Worm (Caenorhabditis elegans): ENCODE measurements around the gene C33H5.1.

Gene C33H5.1

ce11 chrIV:7790801-7791588 is 17.7 kb upstream of the C33H5.1 start, which contains the start of gene rsp-6 (continued):
- TF ChIP-seq Y95B8A.8 (GFP tag; IDR thresholded peaks at IDR 0.05) (no peak), hsf-1 (GFP tag; IDR thresholded peaks at IDR 0.05) (peak; percentile 67; the same call in 1 of the 2 replicates), ztf-28 (GFP tag; IDR thresholded peaks at IDR 0.05) (0 out of 2 replicates have a peak, but pooled peaks have one; percentile 8), ztf-6 (GFP tag; IDR thresholded peaks at IDR 0.05) (no peak), atf-7 (tag; optimal IDR thresholded peaks at IDR 0.05) (no peak), lin-26 (GFP tag; IDR thresholded peaks at IDR 0.05) (peak; percentile 77), cebp-2 (GFP tag; IDR thresholded peaks at IDR 0.05) (no peak), rcor-1 (GFP tag; IDR thresholded peaks at IDR 0.05) (peak; percentile 62), him-1 (tag; optimal IDR thresholded peaks at IDR 0.05) (peak; percentile 43), F22D6.2 (tag; optimal IDR thresholded peaks at IDR 0.05) (no peak)

ce11 chrIV:7791821-7792446 is 16.8 kb upstream of the C33H5.1 start, which contains the start of gene C33H5.13:
Gene C33H5.13, minus strand, starts transcription at chrIV:7792263.
- TF ChIP-seq F37B4.10 (GFP tag; IDR thresholded peaks at IDR 0.05) (no peak), ZK185.1 (tag; optimal IDR thresholded peaks at IDR 0.05; ENCODE audit: poor library complexity, severe bottlenecking) (peak; percentile 12), snpc-1.3 (tag; optimal IDR thresholded peaks at IDR 0.05; ENCODE audit: insufficient read depth) (no peak), nhr-80 (tag; optimal IDR thresholded peaks at IDR 0.05) (peak; percentile 66), cebp-1 (GFP tag; IDR thresholded peaks at IDR 0.05) (no peak), cebp-1 (tag; optimal IDR thresholded peaks at IDR 0.05) (peak; percentile 28), sea-2 (GFP tag; IDR thresholded peaks at IDR 0.05) (no peak), madf-10 (tag; optimal IDR thresholded peaks at IDR 0.05) (no peak), Y53G8AR.9 (GFP tag; conservative IDR thresholded peaks at IDR 0.05) (0 out of 2 replicates have a peak, but pooled peaks have one; percentile 60)

ce11 chrIV:7794709-7795108 is 14.0 kb upstream of the C33H5.1 start, which contains the start of gene ntp-1:
Gene ntp-1, minus strand, starts transcription at chrIV:7794809.
- TF ChIP-seq mcd-1 (GFP tag; IDR thresholded peaks at IDR 0.05) (no peak), ceh-58 (GFP tag; IDR thresholded peaks at IDR 0.05) (no peak), rec-8 (tag; optimal IDR thresholded peaks at IDR 0.05) (no peak), zfh-2 (GFP tag; conservative IDR thresholded peaks at IDR 0.05) (no peak), ccch-3 (GFP tag; optimal IDR thresholded peaks at IDR 0.05) (no peak), B0035.1 (tag; optimal IDR thresholded peaks at IDR 0.05) (no peak), D2030.7 (GFP tag; IDR thresholded peaks at IDR 0.05) (no peak), F39B2.1 (GFP tag; IDR thresholded peaks at IDR 0.05) (no peak), B0261.1 (tag; optimal IDR thresholded peaks at IDR 0.05) (no peak), lsl-1 (GFP tag; optimal IDR thresholded peaks at IDR 0.05) (no peak), bed-1 (GFP tag; IDR thresholded peaks at IDR 0.05) (no peak), ceh-91 (GFP tag; IDR thresholded peaks at IDR 0.05) (no peak), nhr-179 (tag; optimal IDR thresholded peaks at IDR 0.05) (no peak), egrh-3 (GFP tag; IDR thresholded peaks at IDR 0.05) (no peak)
